Worm (Caenorhabditis elegans) whole organism, L3 larva: ENCODE measurements around the gene pgl-3.

Source experiments
- R02D3.7 ChIP-seq: fragments of 150-350 bp; optimal IDR thresholded peaks from 2 replicates; lab custom pipeline; 2014; ENCODE audit warnings: missing biosample characterization, missing genetic modification characterization
- ZK546.5 ChIP-seq: sonication (generic microtip); optimal IDR thresholded peaks from 2 replicates; lab custom pipeline; 2017; ENCODE audit warnings: missing biosample characterization, missing genetic modification characterization
- aly-2 ChIP-seq: fragments of 150-350 bp; optimal IDR thresholded peaks from 2 replicates; lab custom pipeline; 2014; ENCODE audit warnings: missing biosample characterization, missing genetic modification characterization
- ama-1 ChIP-seq: fragments of 150-350 bp; optimal IDR thresholded peaks from 2 replicates; lab custom pipeline; 2018
- ceh-16 ChIP-seq: sonication (generic microtip); optimal IDR thresholded peaks from 2 replicates; lab custom pipeline; 2017; ENCODE audit warnings: missing biosample characterization, missing genetic modification characterization
- ceh-28 ChIP-seq: fragments of 150-350 bp; optimal IDR thresholded peaks from 2 replicates; lab custom pipeline; 2014; ENCODE audit warnings: missing biosample characterization, missing genetic modification reagents, missing genetic modification characterization
- ceh-9 ChIP-seq: sonication (generic microtip); optimal IDR thresholded peaks from 2 replicates; lab custom pipeline; 2018; ENCODE audit warnings: missing biosample characterization, missing genetic modification characterization
- egl-27 ChIP-seq: sonication (generic microtip); optimal IDR thresholded peaks from 4 replicates; lab custom pipeline; 2017; ENCODE audit warnings: missing biosample characterization, missing genetic modification reagents, missing genetic modification characterization
- elt-1 ChIP-seq: fragments of 150-350 bp; optimal IDR thresholded peaks from 2 replicates; lab custom pipeline; 2014; ENCODE audit warnings: missing biosample characterization, missing genetic modification characterization
- eor-1 ChIP-seq, 2 experiments: fragments of 150-350 bp; optimal IDR thresholded peaks; 2 replicates each; lab custom pipeline; 2014 to 2018; ENCODE audit warnings: missing biosample characterization in 2 of 2, missing genetic modification characterization in 2 of 2
- fkh-10 ChIP-seq: sonication (generic microtip); optimal IDR thresholded peaks from 2 replicates; lab custom pipeline; 2017; ENCODE audit warnings: missing biosample characterization, missing genetic modification reagents, missing genetic modification characterization
- fos-1 ChIP-seq: fragments of 150-350 bp; optimal IDR thresholded peaks from 2 replicates; lab custom pipeline; 2014; ENCODE audit warnings: missing biosample characterization, missing genetic modification characterization
- hmg-11 ChIP-seq: sonication (generic microtip); optimal IDR thresholded peaks from 2 replicates; lab custom pipeline; 2016; ENCODE audit warnings: missing genetic modification characterization, missing compliant biosample characterization
- jun-1 ChIP-seq: fragments of 150-350 bp; optimal IDR thresholded peaks from 2 replicates; lab custom pipeline; 2014; ENCODE audit warnings: missing biosample characterization, missing genetic modification reagents, missing genetic modification characterization
- lin-15B ChIP-seq: fragments of 150-350 bp; optimal IDR thresholded peaks from 2 replicates; lab custom pipeline; 2014; ENCODE audit warnings: missing biosample characterization, missing genetic modification characterization
- lin-39 ChIP-seq: fragments of 150-350 bp; optimal IDR thresholded peaks from 2 replicates; lab custom pipeline; 2018; ENCODE audit warnings: missing biosample characterization, missing genetic modification reagents, missing genetic modification characterization
- lsy-12 ChIP-seq: sonication (generic microtip); optimal IDR thresholded peaks from 2 replicates; lab custom pipeline; 2016; ENCODE audit warnings: mild to moderate bottlenecking, missing genetic modification characterization, missing compliant biosample characterization
- mdl-1 ChIP-seq: fragments of 150-350 bp; optimal IDR thresholded peaks from 2 replicates; lab custom pipeline; 2014; ENCODE audit warnings: missing biosample characterization, missing genetic modification characterization
- mml-1 ChIP-seq: fragments of 150-350 bp; sonication (generic microtip); optimal IDR thresholded peaks from 3 replicates; lab custom pipeline; 2014; ENCODE audit warnings: missing biosample characterization, missing genetic modification characterization
- nhr-11 ChIP-seq: fragments of 150-350 bp; optimal IDR thresholded peaks from 2 replicates; lab custom pipeline; 2014; ENCODE audit warnings: missing biosample characterization, missing genetic modification characterization
- nhr-12 ChIP-seq: fragments of 150-350 bp; optimal IDR thresholded peaks from 2 replicates; lab custom pipeline; 2014; ENCODE audit warnings: missing biosample characterization, missing genetic modification characterization
- nhr-23 ChIP-seq: fragments of 150-350 bp; optimal IDR thresholded peaks from 2 replicates; lab custom pipeline; 2014; ENCODE audit warnings: missing biosample characterization, missing genetic modification reagents, missing genetic modification characterization
- nhr-237 ChIP-seq: fragments of 150-350 bp; optimal IDR thresholded peaks from 2 replicates; lab custom pipeline; 2014; ENCODE audit warnings: missing biosample characterization, missing genetic modification characterization
- nhr-25 ChIP-seq: sonication (generic microtip); optimal IDR thresholded peaks from 2 replicates; lab custom pipeline; 2017; ENCODE audit warnings: missing biosample characterization, missing genetic modification characterization
- nhr-43 ChIP-seq: sonication (generic microtip); optimal IDR thresholded peaks from 2 replicates; lab custom pipeline; 2016; ENCODE audit warnings: mild to moderate bottlenecking, missing genetic modification characterization, missing compliant biosample characterization; ENCODE audit not compliant: poor library complexity, severe bottlenecking
- nhr-67 ChIP-seq: fragments of 150-350 bp; optimal IDR thresholded peaks from 2 replicates; lab custom pipeline; 2014; ENCODE audit warnings: missing biosample characterization, missing genetic modification characterization
- nhr-76 ChIP-seq: fragments of 150-350 bp; sonication (generic microtip); optimal IDR thresholded peaks from 5 replicates; lab custom pipeline; 2014; ENCODE audit warnings: missing biosample characterization, missing genetic modification characterization
- nhr-77 ChIP-seq: fragments of 150-350 bp; optimal IDR thresholded peaks from 2 replicates; lab custom pipeline; 2014; ENCODE audit warnings: missing biosample characterization, missing genetic modification characterization
- pqm-1 ChIP-seq: fragments of 150-350 bp; optimal IDR thresholded peaks from 2 replicates; lab custom pipeline; 2017; ENCODE audit warnings: missing biosample characterization, missing genetic modification characterization, inconsistent platforms
- sea-2 ChIP-seq: fragments of 150-350 bp; sonication (generic microtip); optimal IDR thresholded peaks from 4 replicates; lab custom pipeline; 2014; ENCODE audit warnings: missing biosample characterization, missing genetic modification reagents, missing genetic modification characterization
- skn-1 ChIP-seq: fragments of 150-350 bp; optimal IDR thresholded peaks from 2 replicates; lab custom pipeline; 2014; ENCODE audit warnings: missing biosample characterization, missing genetic modification characterization
- snpc-4 ChIP-seq: fragments of 150-350 bp; optimal IDR thresholded peaks from 2 replicates; lab custom pipeline; 2014; ENCODE audit warnings: missing biosample characterization, missing genetic modification characterization
- zag-1 ChIP-seq: fragments of 150-350 bp; optimal IDR thresholded peaks from 2 replicates; lab custom pipeline; 2014; ENCODE audit warnings: missing biosample characterization, missing genetic modification characterization
- ztf-11 ChIP-seq: fragments of 150-350 bp; optimal IDR thresholded peaks from 2 replicates; lab custom pipeline; 2014; ENCODE audit warnings: missing biosample characterization, missing genetic modification characterization

pgl-3 gene

ce11 chrV:4794308-4794707 lies 38.5 kb downstream of the pgl-3 start, which contains the start of gene R02F11.2:
TSS of gene R02F11.2 (plus strand) at chrV:4794599.
- no peak for TF ChIP-seq fkh-10 (GFP tag; lab: Kevin White, UChicago)
- peak; percentile 45 for TF ChIP-seq nhr-11 (tag; lab: Kevin White, UChicago)

ce11 chrV:4800794-4801193 lies 45.0 kb downstream of the pgl-3 start, which contains the start of gene R02F11.1:
TSS of gene R02F11.1 (plus strand) at chrV:4801094.
- no peak for TF ChIP-seq nhr-12 (tag; lab: Kevin White, UChicago)
- TF ChIP-seq jun-1 (tag; lab: Kevin White, UChicago): no peak
- TF ChIP-seq egl-27 (tag; lab: Kevin White, UChicago): no peak
- no peak for TF ChIP-seq elt-1
- no peak for TF ChIP-seq nhr-25
- no peak for TF ChIP-seq lin-39 (tag; lab: Kevin White, UChicago)
- no peak for TF ChIP-seq nhr-11 (tag; lab: Kevin White, UChicago)
- no peak for TF ChIP-seq hmg-11 (tag; lab: Kevin White, UChicago)
- no peak for TF ChIP-seq nhr-76 (tag; lab: Kevin White, UChicago)
- TF ChIP-seq R02D3.7 (tag; lab: Kevin White, UChicago): no peak
- no peak for TF ChIP-seq nhr-43 (tag; lab: Kevin White, UChicago)
- no peak for TF ChIP-seq mml-1 (tag; lab: Kevin White, UChicago)
- no peak for TF ChIP-seq mdl-1 (tag; lab: Kevin White, UChicago)
- TF ChIP-seq nhr-23 (tag; lab: Kevin White, UChicago): no peak

- TF ChIP-seq ceh-16 (tag; lab: Kevin White, UChicago): no peak
- TF ChIP-seq fos-1: no peak
- no peak for TF ChIP-seq mml-1 (tag; lab: Kevin White, UChicago)
- TF ChIP-seq hmg-11 (tag; lab: Kevin White, UChicago): no peak
- TF ChIP-seq nhr-76 (tag; lab: Kevin White, UChicago): no peak
- no peak for TF ChIP-seq jun-1 (tag; lab: Kevin White, UChicago)
- TF ChIP-seq sea-2 (GFP tag; lab: Kevin White, UChicago): no peak
- no peak for TF ChIP-seq pqm-1 (tag; lab: Kevin White, UChicago)
- TF ChIP-seq egl-27 (tag; lab: Kevin White, UChicago): no peak
- TF ChIP-seq nhr-12 (tag; lab: Kevin White, UChicago): no peak
- TF ChIP-seq aly-2: no peak
- TF ChIP-seq ama-1 (lab: Kevin White, UChicago): no peak
- no peak for TF ChIP-seq ZK546.5
These were observed 46.2 kb downstream of the pgl-3 start for ce11 chrV:4801943-4802342.

ce11 chrV:4805847-4806246 lies 50.1 kb downstream of the pgl-3 start, which contains the start of gene R02F11.3:
TSS of gene R02F11.3 (minus strand) at chrV:4805947.
- TF ChIP-seq nhr-12 (tag; lab: Kevin White, UChicago) (no peak), jun-1 (tag; lab: Kevin White, UChicago) (no peak), aly-2 (no peak), mml-1 (tag; lab: Kevin White, UChicago) (no peak), zag-1 (tag; lab: Kevin White, UChicago) (no peak), lsy-12 (tag; lab: Kevin White, UChicago) (no peak), eor-1 (tag; optimal IDR thresholded peaks at IDR 0.05; lab: Kevin White, UChicago) (no peak), lin-15B (tag; lab: Kevin White, UChicago) (no peak)

- TF ChIP-seq nhr-237 (tag; lab: Kevin White, UChicago) (no peak), sea-2 (GFP tag; lab: Kevin White, UChicago) (no peak), mdl-1 (tag; lab: Kevin White, UChicago) (no peak), lin-39 (tag; lab: Kevin White, UChicago) (no peak), skn-1 (tag; lab: Kevin White, UChicago) (no peak), R02D3.7 (tag; lab: Kevin White, UChicago) (no peak), nhr-67 (tag; lab: Kevin White, UChicago) (no peak), nhr-76 (tag; lab: Kevin White, UChicago) (no peak), nhr-77 (tag; lab: Kevin White, UChicago) (no peak), ceh-9 (tag; lab: Kevin White, UChicago) (no peak), snpc-4 (no peak), lsy-12 (tag; lab: Kevin White, UChicago) (no peak), ztf-11 (tag; lab: Kevin White, UChicago) (no peak), nhr-11 (tag; lab: Kevin White, UChicago) (no peak), ceh-28 (no peak), aly-2 (no peak)
These were observed 51.1 kb downstream of the pgl-3 start for ce11 chrV:4806859-4807258.
